Worm (Caenorhabditis elegans) whole organism, L2 larva: ENCODE results near the gene prdh-1.

Source experiments
- Y55F3AM.14 ChIP-seq: fragments of 200-800 bp; sonication (Bioruptor generic); optimal IDR thresholded peaks from 2 replicates; lab custom pipeline; 2018; ENCODE audit warnings: mild to moderate bottlenecking, missing genetic modification characterization, missing compliant biosample characterization
- ama-1 ChIP-seq: fragments of 150-350 bp; optimal IDR thresholded peaks from 2 replicates; lab custom pipeline; 2018; ENCODE audit warnings: inconsistent platforms
- ceh-16 ChIP-seq: fragments of 150-350 bp; optimal IDR thresholded peaks from 2 replicates; lab custom pipeline; 2014; ENCODE audit warnings: missing biosample characterization, missing genetic modification characterization
- nhr-12 ChIP-seq: fragments of 150-350 bp; optimal IDR thresholded peaks from 2 replicates; lab custom pipeline; 2014; ENCODE audit warnings: missing biosample characterization, missing genetic modification characterization
- nhr-237 ChIP-seq: fragments of 150-350 bp; optimal IDR thresholded peaks from 2 replicates; lab custom pipeline; 2014; ENCODE audit warnings: missing biosample characterization, missing genetic modification characterization
- nhr-77 ChIP-seq: fragments of 150-350 bp; optimal IDR thresholded peaks from 2 replicates; lab custom pipeline; 2014; ENCODE audit warnings: missing biosample characterization, missing genetic modification characterization
- snpc-4 ChIP-seq: fragments of 150-350 bp; optimal IDR thresholded peaks from 2 replicates; lab custom pipeline; 2014; ENCODE audit warnings: missing biosample characterization, missing genetic modification characterization

ce11 chrIV:13820862-13821261, 55.6 kb downstream of the prdh-1 start, which contains the start of gene Y45F10D.15:
- TF ChIP-seq nhr-12 (tag; lab: Kevin White, UChicago), result no peak
- no peak for TF ChIP-seq Y55F3AM.14 (GFP tag; lab: Kevin White, UChicago)
- no peak for TF ChIP-seq nhr-237 (tag; lab: Kevin White, UChicago)
- TF ChIP-seq nhr-77 (tag; lab: Kevin White, UChicago), result no peak
- TF ChIP-seq ama-1, result no peak
- TF ChIP-seq snpc-4 (tag; lab: Kevin White, UChicago), result no peak
- TF ChIP-seq ceh-16 (tag; lab: Kevin White, UChicago), result no peak
